Worm (Caenorhabditis elegans): Measurements from ENCODE around the gene srsx-12.

Gene srsx-12

DNA sequence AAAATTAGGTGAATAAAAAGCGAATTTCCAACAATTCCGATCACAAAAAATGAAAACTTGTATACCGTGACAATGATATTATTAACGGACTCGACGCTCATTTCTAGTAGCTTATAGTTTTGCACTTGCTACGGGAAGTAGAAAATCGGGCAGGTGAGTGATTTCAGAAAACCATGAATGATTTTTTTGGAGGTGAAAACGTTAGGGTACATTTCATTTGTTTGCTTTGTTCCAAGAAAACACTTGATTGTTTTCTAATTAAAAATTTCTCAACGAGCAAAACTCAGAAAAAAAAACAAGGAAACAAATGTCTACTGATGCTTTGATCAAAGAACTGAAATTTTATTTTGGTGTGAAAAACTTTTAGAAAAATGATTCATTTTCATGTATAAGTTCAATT, at the start of gene srsx-12:
Gene srsx-12, minus strand, starts transcription at position 101 of the 400 bp plus-strand sequence.
- TF ChIP-seq C34F6.9 (tag; optimal IDR thresholded peaks at IDR 0.05) (no peak), elt-1 (tag; optimal IDR thresholded peaks at IDR 0.05) (no peak), lin-11 (tag; optimal IDR thresholded peaks at IDR 0.05) (no peak), egl-27 (tag; optimal IDR thresholded peaks at IDR 0.05) (no peak), elt-3 (tag; optimal IDR thresholded peaks at IDR 0.05) (no peak), nhr-10 (tag; optimal IDR thresholded peaks at IDR 0.05) (no peak), crh-2 (tag; optimal IDR thresholded peaks at IDR 0.05) (no peak), gmeb-1 (tag; optimal IDR thresholded peaks at IDR 0.05) (no peak), nhr-129 (tag; optimal IDR thresholded peaks at IDR 0.05) (no peak), snpc-4 (tag; optimal IDR thresholded peaks at IDR 0.05) (no peak), nhr-237 (tag; optimal IDR thresholded peaks at IDR 0.05) (no peak), nhr-12 (tag; optimal IDR thresholded peaks at IDR 0.05) (no peak), sma-3 (GFP tag; optimal IDR thresholded peaks at IDR 0.05) (no peak), lsy-2 (tag; optimal IDR thresholded peaks at IDR 0.05) (no peak), peb-1 (tag; optimal IDR thresholded peaks at IDR 0.05) (no peak)

- TF ChIP-seq skn-1 (tag; optimal IDR thresholded peaks at IDR 0.05) (no peak), aly-2 (tag; optimal IDR thresholded peaks at IDR 0.05) (no peak), zag-1 (tag; optimal IDR thresholded peaks at IDR 0.05) (no peak), ZK546.5 (tag; optimal IDR thresholded peaks at IDR 0.05) (no peak), lsy-2 (tag; optimal IDR thresholded peaks at IDR 0.05) (no peak), sma-3 (GFP tag; optimal IDR thresholded peaks at IDR 0.05) (no peak), lin-13 (GFP tag; optimal IDR thresholded peaks at IDR 0.05) (no peak), nhr-23 (tag; optimal IDR thresholded peaks at IDR 0.05) (no peak), crh-2 (tag; optimal IDR thresholded peaks at IDR 0.05) (peak; percentile 44), fos-1 (tag; optimal IDR thresholded peaks at IDR 0.05) (peak; percentile 97), unc-62 (GFP tag; optimal IDR thresholded peaks at IDR 0.05) (no peak), unc-55 (GFP tag; optimal IDR thresholded peaks at IDR 0.05) (no peak), elt-3 (tag; optimal IDR thresholded peaks at IDR 0.05) (no peak), dmd-4 (tag; optimal IDR thresholded peaks at IDR 0.05) (no peak), sma-9 (GFP tag; optimal IDR thresholded peaks at IDR 0.05) (peak; percentile 29), sma-9 (tag; optimal IDR thresholded peaks at IDR 0.05) (no peak), elt-1 (tag; optimal IDR thresholded peaks at IDR 0.05) (no peak), F13H6.1 (tag; optimal IDR thresholded peaks at IDR 0.05) (peak; percentile 13), unc-39 (tag; optimal IDR thresholded peaks at IDR 0.05) (no peak)
Observed at ce11 chrV:5030212-5030611, 49.4 kb upstream of the srsx-12 start.

- peak; percentile 10 to 24 for TF ChIP-seq mdl-1 (tag; optimal IDR thresholded peaks at IDR 0.05)
- peak; percentile 80 for TF ChIP-seq sma-9 (GFP tag; optimal IDR thresholded peaks at IDR 0.05)
- TF ChIP-seq sma-9 (tag; optimal IDR thresholded peaks at IDR 0.05) = no peak
- no peak for TF ChIP-seq nhr-25 (tag; optimal IDR thresholded peaks at IDR 0.05)
- TF ChIP-seq fos-1 (tag; optimal IDR thresholded peaks at IDR 0.05) = peak; percentile 92
- TF ChIP-seq ztf-1 (GFP tag; conservative IDR thresholded peaks at IDR 0.05) = no peak
- peak; percentile 47 for TF ChIP-seq crh-2 (tag; optimal IDR thresholded peaks at IDR 0.05)
- no peak for TF ChIP-seq snpc-4 (tag; optimal IDR thresholded peaks at IDR 0.05)
- peak; percentile 58 for TF ChIP-seq Y55F3AM.14 (GFP tag; optimal IDR thresholded peaks at IDR 0.05)
- no peak for TF ChIP-seq dmd-4 (tag; optimal IDR thresholded peaks at IDR 0.05)
- TF ChIP-seq nhr-21 (tag; optimal IDR thresholded peaks at IDR 0.05) = peak; percentile 10
- TF ChIP-seq F13H6.1 (tag; optimal IDR thresholded peaks at IDR 0.05) = peak; percentile 25
Observed at ce11 chrV:5027640-5028039, 46.9 kb upstream of the srsx-12 start, which contains the start of gene cpt-4. TSS of gene cpt-4 (minus strand) at chrV:5027723.

- TF ChIP-seq F13H6.1 (tag; optimal IDR thresholded peaks at IDR 0.05) (peak; percentile 22), nhr-23 (tag; optimal IDR thresholded peaks at IDR 0.05) (no peak), crh-2 (tag; optimal IDR thresholded peaks at IDR 0.05) (peak; percentile 44), ama-1 (optimal IDR thresholded peaks at IDR 0.05) (no peak), sma-9 (GFP tag; optimal IDR thresholded peaks at IDR 0.05) (peak; percentile 5), sma-9 (tag; optimal IDR thresholded peaks at IDR 0.05) (no peak), fos-1 (tag; optimal IDR thresholded peaks at IDR 0.05) (peak; percentile 92), sem-4 (tag; optimal IDR thresholded peaks at IDR 0.05) (no peak), nhr-237 (tag; optimal IDR thresholded peaks at IDR 0.05) (no peak), Y55F3AM.14 (GFP tag; optimal IDR thresholded peaks at IDR 0.05) (peak; percentile 11), mbf-1 (tag; optimal IDR thresholded peaks at IDR 0.05) (no peak)
Observed at ce11 chrV:5026438-5026837, 45.7 kb upstream of the srsx-12 start.
